Worm (Caenorhabditis elegans): ENCODE data around the gene Y62H9A.14.

Gene Y62H9A.14

ce11 chrX:11941951-11942350, 20.9 kb downstream of the Y62H9A.14 start, which contains the start of gene F55G7.3:
F55G7.3 (minus strand) TSS chrX:11942051.
- TF ChIP-seq sdc-2 (tag; optimal IDR thresholded peaks at IDR 0.05) (no peak), ahr-1 (tag; optimal IDR thresholded peaks at IDR 0.05) (no peak), pat-9 (tag; optimal IDR thresholded peaks at IDR 0.05) (no peak), fax-1 (tag; optimal IDR thresholded peaks at IDR 0.05) (no peak), ceh-18 (tag; optimal IDR thresholded peaks at IDR 0.05) (no peak), lin-11 (tag; optimal IDR thresholded peaks at IDR 0.05) (no peak), zip-5 (tag; optimal IDR thresholded peaks at IDR 0.05) (no peak)

DNA sequence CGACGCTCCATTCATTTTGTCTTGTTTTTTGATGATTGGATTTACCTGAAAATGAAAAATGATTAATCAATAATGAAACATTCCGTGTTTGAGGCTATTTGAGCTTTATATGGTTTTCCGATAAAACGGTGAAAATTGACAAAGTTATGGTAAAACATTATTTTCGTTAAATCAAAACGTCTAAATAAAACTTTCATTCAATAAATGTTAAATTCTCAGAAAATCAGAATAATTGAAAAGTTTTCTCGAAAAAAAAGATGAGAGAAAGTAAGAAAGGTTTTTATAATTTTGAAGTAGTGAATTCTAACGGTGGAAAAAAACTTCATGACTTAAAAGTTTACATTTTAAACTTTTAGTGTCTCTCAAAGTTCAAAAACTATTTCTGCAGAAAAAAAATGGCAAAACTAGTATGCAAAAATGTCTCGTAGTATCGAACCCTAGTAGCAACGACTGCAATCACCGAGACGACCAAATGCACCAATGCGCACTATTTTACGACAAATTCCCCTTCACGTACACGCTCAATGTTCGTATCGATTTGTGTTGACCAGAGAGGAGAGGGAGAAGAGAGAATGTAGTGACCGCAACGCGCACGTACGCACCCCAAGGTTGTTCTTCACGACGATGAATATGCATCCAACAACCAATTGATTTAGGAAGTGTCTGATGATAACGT, 25.9 kb downstream of the Y62H9A.14 start, which contains the start of gene nfya-1:
Gene nfya-1 (minus strand): TSS at position 51 of the 676 bp plus-strand sequence.
- TF ChIP-seq unc-86 (tag; optimal IDR thresholded peaks at IDR 0.05) (no peak), nhr-232 (tag; optimal IDR thresholded peaks at IDR 0.05) (no peak), hlh-15 (tag; optimal IDR thresholded peaks at IDR 0.05) (no peak), lim-6 (tag; optimal IDR thresholded peaks at IDR 0.05) (no peak), zip-5 (tag; optimal IDR thresholded peaks at IDR 0.05) (no peak), ztf-16 (tag; optimal IDR thresholded peaks at IDR 0.05) (no peak), hlh-13 (GFP tag; optimal IDR thresholded peaks at IDR 0.05) (no peak), unc-42 (tag; optimal IDR thresholded peaks at IDR 0.05) (peak; percentile 3), npax-4 (tag; optimal IDR thresholded peaks at IDR 0.05) (no peak), pax-1 (tag; optimal IDR thresholded peaks at IDR 0.05) (no peak), ceh-24 (tag; optimal IDR thresholded peaks at IDR 0.05) (no peak), mec-3 (tag; optimal IDR thresholded peaks at IDR 0.05; ENCODE audit: borderline replicate concordance) (no peak), ceh-18 (tag; optimal IDR thresholded peaks at IDR 0.05) (no peak), tbx-7 (tag; optimal IDR thresholded peaks at IDR 0.05) (no peak), pros-1 (tag; optimal IDR thresholded peaks at IDR 0.05) (no peak), gmeb-2 (tag; optimal IDR thresholded peaks at IDR 0.05) (no peak), pha-2 (tag; optimal IDR thresholded peaks at IDR 0.05) (no peak), dve-1 (tag; optimal IDR thresholded peaks at IDR 0.05) (no peak), ceh-45 (GFP tag; IDR thresholded peaks at IDR 0.05) (no peak), T23F11.4 (GFP tag; optimal IDR thresholded peaks at IDR 0.05) (no peak), nhr-11 (tag; optimal IDR thresholded peaks at IDR 0.05) (no peak), ceh-19 (GFP tag; optimal IDR thresholded peaks at IDR 0.05) (no peak), sox-4 (tag; optimal IDR thresholded peaks at IDR 0.05) (no peak), pqm-1 (tag; optimal IDR thresholded peaks at IDR 0.05) (no peak), hlh-6 (tag; optimal IDR thresholded peaks at IDR 0.05) (no peak), ceh-31 (tag; optimal IDR thresholded peaks at IDR 0.05) (peak; percentile 37), ama-1 (optimal IDR thresholded peaks at IDR 0.05) (no peak), K09A11.1 (tag; optimal IDR thresholded peaks at IDR 0.05; ENCODE audit: insufficient read depth) (no peak), ceh-48 (tag; optimal IDR thresholded peaks at IDR 0.05) (peak; percentile 84), ceh-6 (GFP tag; optimal IDR thresholded peaks at IDR 0.05) (no peak), ets-4 (tag; optimal IDR thresholded peaks at IDR 0.05) (no peak), ahr-1 (tag; optimal IDR thresholded peaks at IDR 0.05) (no peak), rnt-1 (tag; optimal IDR thresholded peaks at IDR 0.05) (peak; percentile 30), hlh-30 (tag; optimal IDR thresholded peaks at IDR 0.05; ENCODE audit: insufficient read depth) (no peak), ceh-9 (tag; optimal IDR thresholded peaks at IDR 0.05) (no peak), fkh-10 (GFP tag; optimal IDR thresholded peaks at IDR 0.05) (no peak), ref-2 (tag; optimal IDR thresholded peaks at IDR 0.05) (no peak), ceh-14 (tag; optimal IDR thresholded peaks at IDR 0.05) (no peak), unc-55 (GFP tag; optimal IDR thresholded peaks at IDR 0.05) (no peak), pha-4 (tag; optimal IDR thresholded peaks at IDR 0.05) (no peak), pag-3 (tag; optimal IDR thresholded peaks at IDR 0.05; ENCODE audit: borderline replicate concordance) (no peak), dmd-4 (tag; optimal IDR thresholded peaks at IDR 0.05; ENCODE audit: borderline replicate concordance) (no peak), ceh-22 (tag; optimal IDR thresholded peaks at IDR 0.05) (no peak), tbx-2 (tag; optimal IDR thresholded peaks at IDR 0.05) (peak; percentile 1), sox-2 (GFP tag; IDR thresholded peaks at IDR 0.05) (no peak), K02D7.2 (tag; optimal IDR thresholded peaks at IDR 0.05) (no peak), sdc-2 (tag; optimal IDR thresholded peaks at IDR 0.05) (peak; percentile 71), pat-9 (tag; optimal IDR thresholded peaks at IDR 0.05) (no peak)

Measured in whole organism, late embryonic.